Fruit fly (Drosophila melanogaster) whole organism, embryonic: ENCODE data around the gene Gel.

Source experiments
- CG10267 ChIP-seq: fragments of 200-800 bp; sonication (Bioruptor generic); optimal IDR thresholded peaks from 2 replicates; lab custom pipeline; 2018; ENCODE audit warnings: missing biosample characterization, mild to moderate bottlenecking, missing genetic modification characterization, moderate library complexity
- CG10543 ChIP-seq: fragments of 200-800 bp; sonication (Bioruptor generic); optimal IDR thresholded peaks from 3 replicates; lab custom pipeline; 2017; ENCODE audit warnings: missing biosample characterization, mild to moderate bottlenecking, missing genetic modification characterization, moderate library complexity
- CG11398 ChIP-seq: fragments of 200-800 bp; sonication (Bioruptor generic); optimal IDR thresholded peaks from 2 replicates; lab custom pipeline; 2016; ENCODE audit warnings: missing biosample characterization, missing genetic modification characterization
- CG11723 ChIP-seq: fragments of 200-800 bp; sonication (Bioruptor generic); optimal IDR thresholded peaks from 2 replicates; lab custom pipeline; 2017; ENCODE audit warnings: missing biosample characterization, mild to moderate bottlenecking, missing genetic modification characterization
- CG12236 ChIP-seq: fragments of 200-800 bp; sonication (Bioruptor generic); optimal IDR thresholded peaks from 2 replicates; lab custom pipeline; 2016; ENCODE audit warnings: missing biosample characterization, missing genetic modification characterization
- CG13775 ChIP-seq: fragments of 200-800 bp; sonication (Bioruptor generic); optimal IDR thresholded peaks from 3 replicates; lab custom pipeline; 2017; ENCODE audit warnings: missing biosample characterization, mild to moderate bottlenecking, missing genetic modification characterization
- CG14050 ChIP-seq: fragments of 200-800 bp; sonication (Bioruptor generic); IDR thresholded peaks from 3 replicates; pipeline ENCODE4 v1.3.6; 2022; ENCODE audit warnings: missing biosample characterization, missing genetic modification characterization
- CG14860 ChIP-seq: fragments of 200-800 bp; sonication (Bioruptor generic); IDR thresholded peaks from 3 replicates; pipeline ENCODE4 v1.3.6; 2022; ENCODE audit warnings: missing biosample characterization, missing genetic modification characterization; ENCODE audit not compliant: partially characterized antibody
- CG15073 ChIP-seq: fragments of 200-800 bp; sonication (Bioruptor generic); optimal IDR thresholded peaks from 2 replicates; lab custom pipeline; 2016; ENCODE audit warnings: missing biosample characterization, missing genetic modification characterization
- CG17359 ChIP-seq: fragments of 200-800 bp; sonication (Bioruptor generic); optimal IDR thresholded peaks from 3 replicates; lab custom pipeline; 2018; ENCODE audit warnings: missing biosample characterization, mild to moderate bottlenecking, missing genetic modification characterization, moderate library complexity
- CG1792 ChIP-seq: fragments of 200-800 bp; sonication (Bioruptor generic); optimal IDR thresholded peaks from 2 replicates; lab custom pipeline; 2016; ENCODE audit warnings: missing biosample characterization, missing genetic modification characterization
- CG2712 ChIP-seq: fragments of 200-800 bp; optimal IDR thresholded peaks from 3 replicates; lab custom pipeline; 2019; ENCODE audit warnings: missing biosample characterization, mild to moderate bottlenecking, missing genetic modification characterization, moderate library complexity
- CG31441 ChIP-seq: fragments of 200-800 bp; sonication (Bioruptor generic); IDR thresholded peaks from 2 replicates; pipeline ENCODE4 v1.3.6; 2022; ENCODE audit warnings: missing biosample characterization, missing genetic modification characterization
- CG3163 ChIP-seq: fragments of 200-800 bp; sonication (Bioruptor generic); optimal IDR thresholded peaks from 3 replicates; lab custom pipeline; 2016; ENCODE audit warnings: missing biosample characterization, missing genetic modification characterization
- CG32772 ChIP-seq: fragments of 200-800 bp; sonication (Bioruptor generic); IDR thresholded peaks from 2 replicates; pipeline ENCODE4 v1.3.6; 2022; ENCODE audit warnings: missing biosample characterization, missing genetic modification characterization
- CG3281 ChIP-seq: fragments of 200-800 bp; sonication (Bioruptor generic); optimal IDR thresholded peaks from 3 replicates; lab custom pipeline; 2017; ENCODE audit warnings: missing biosample characterization, mild to moderate bottlenecking, missing genetic modification characterization
- CG33557 ChIP-seq: fragments of 200-800 bp; sonication (Bioruptor generic); optimal IDR thresholded peaks from 2 replicates; lab custom pipeline; 2019; ENCODE audit warnings: missing biosample characterization, mild to moderate bottlenecking, missing genetic modification characterization, moderate library complexity
- CG3847 ChIP-seq: fragments of 200-800 bp; sonication (Bioruptor generic); IDR thresholded peaks from 2 replicates; pipeline ENCODE4 v1.3.6; 2022; ENCODE audit warnings: missing biosample characterization, missing genetic modification characterization
- CG6175 ChIP-seq: fragments of 200-800 bp; sonication (Bioruptor generic); IDR thresholded peaks from 3 replicates; pipeline ENCODE4 v1.3.6; 2022; ENCODE audit warnings: missing biosample characterization, missing genetic modification characterization
- CG8388 ChIP-seq: fragments of 200-800 bp; sonication (Bioruptor generic); optimal IDR thresholded peaks from 2 replicates; lab custom pipeline; 2019; ENCODE audit warnings: missing biosample characterization, mild to moderate bottlenecking, missing genetic modification characterization, moderate library complexity
- CG9817 ChIP-seq: fragments of 200-800 bp; sonication (Bioruptor generic); optimal IDR thresholded peaks from 2 replicates; lab custom pipeline; 2018; ENCODE audit warnings: missing biosample characterization, mild to moderate bottlenecking, missing genetic modification characterization, moderate library complexity
- CG9876 ChIP-seq: fragments of 200-800 bp; sonication (Bioruptor generic); optimal IDR thresholded peaks from 2 replicates; lab custom pipeline; 2016; ENCODE audit warnings: missing biosample characterization, missing genetic modification characterization
- CG9932 ChIP-seq: fragments of 200-800 bp; sonication (Bioruptor generic); IDR thresholded peaks from 2 replicates; pipeline ENCODE4 v1.3.6; 2022; ENCODE audit warnings: missing biosample characterization, missing genetic modification characterization
- CrebB ChIP-seq: fragments of 200-800 bp; sonication (Bioruptor generic); optimal IDR thresholded peaks from 3 replicates; lab custom pipeline; 2018; ENCODE audit warnings: missing biosample characterization, mild to moderate bottlenecking, missing genetic modification characterization
- D19B ChIP-seq: fragments of 200-800 bp; sonication (Bioruptor generic); optimal IDR thresholded peaks from 2 replicates; lab custom pipeline; 2017; ENCODE audit warnings: missing biosample characterization, mild to moderate bottlenecking, missing genetic modification characterization
- E2f2 ChIP-seq: fragments of 200-800 bp; sonication (Bioruptor generic); IDR thresholded peaks from 2 replicates; pipeline ENCODE4 v1.3.6; 2022; ENCODE audit warnings: missing biosample characterization, missing genetic modification characterization
- HHEX ChIP-seq: fragments of 200-800 bp; sonication (Bioruptor generic); optimal IDR thresholded peaks from 3 replicates; lab custom pipeline; 2017; ENCODE audit warnings: missing biosample characterization, mild to moderate bottlenecking, missing genetic modification characterization, missing genetic modification reagents
- HLHmδ ChIP-seq: fragments of 200-800 bp; sonication (Bioruptor generic); optimal IDR thresholded peaks from 2 replicates; lab custom pipeline; 2018; ENCODE audit warnings: missing biosample characterization, mild to moderate bottlenecking, missing genetic modification characterization, moderate library complexity
- Lhr ChIP-seq: fragments of 200-800 bp; sonication (Bioruptor generic); optimal IDR thresholded peaks from 3 replicates; lab custom pipeline; 2017; ENCODE audit warnings: mild to moderate bottlenecking, missing biosample characterization, missing genetic modification reagents, missing genetic modification characterization
- Lpt ChIP-seq: fragments of >200 bp; optimal IDR thresholded peaks from 2 replicates; lab custom pipeline; 2018; ENCODE audit warnings: missing biosample characterization, missing genetic modification characterization
- MTF-1 ChIP-seq: fragments of 200-800 bp; sonication (Bioruptor generic); optimal IDR thresholded peaks from 2 replicates; lab custom pipeline; 2018; ENCODE audit warnings: missing biosample characterization, mild to moderate bottlenecking, missing genetic modification characterization, borderline replicate concordance
- Med ChIP-seq: fragments of 200-800 bp; sonication (Bioruptor generic); peaks from one replicate; lab custom pipeline; 2016; ENCODE audit warnings: missing biosample characterization, missing genetic modification characterization, mild to moderate bottlenecking, inconsistent platforms, moderate library complexity
- Mrtf ChIP-seq: fragments of 200-800 bp; sonication (Bioruptor generic); IDR thresholded peaks from 3 replicates; pipeline ENCODE4 v1.3.6; 2022; ENCODE audit warnings: missing biosample characterization, missing genetic modification characterization
- Myb ChIP-seq: fragments of 200-800 bp; sonication (Bioruptor generic); optimal IDR thresholded peaks from 2 replicates; lab custom pipeline; 2016; ENCODE audit warnings: missing biosample characterization, missing genetic modification characterization
- Opbp ChIP-seq: fragments of 200-800 bp; sonication (Bioruptor generic); IDR thresholded peaks from 3 replicates; pipeline ENCODE4 v1.3.6; 2022; ENCODE audit warnings: missing biosample characterization, missing genetic modification characterization; ENCODE audit not compliant: partially characterized antibody
- abd-A ChIP-seq: fragments of 200-800 bp; sonication (Bioruptor generic); optimal IDR thresholded peaks from 3 replicates; lab custom pipeline; 2019; ENCODE audit warnings: missing biosample characterization, mild to moderate bottlenecking, missing genetic modification characterization, moderate library complexity
- br ChIP-seq: fragments of >200 bp; optimal IDR thresholded peaks from 2 replicates; lab custom pipeline; 2017
- bsh ChIP-seq, 2 experiments: fragments of 200-800 bp; sonication (Bioruptor generic); optimal IDR thresholded peaks; 2 replicates each; lab custom pipeline; 2017 to 2018; ENCODE audit warnings: mild to moderate bottlenecking in 2 of 2, missing biosample characterization in 2 of 2, missing genetic modification characterization in 2 of 2, moderate library complexity in 1 of 2
- dm ChIP-seq: fragments of 200-800 bp; sonication (Bioruptor generic); optimal IDR thresholded peaks from 3 replicates; lab custom pipeline; 2016; ENCODE audit warnings: missing biosample characterization, missing genetic modification characterization
- emc ChIP-seq: fragments of 200-800 bp; sonication (Bioruptor generic); optimal IDR thresholded peaks from 2 replicates; lab custom pipeline; 2016; ENCODE audit warnings: missing biosample characterization, missing genetic modification characterization
- fd102C ChIP-seq: fragments of 200-800 bp; sonication (Bioruptor generic); optimal IDR thresholded peaks from 2 replicates; lab custom pipeline; 2018; ENCODE audit warnings: missing biosample characterization, mild to moderate bottlenecking, missing genetic modification characterization, moderate library complexity
- gcm2 ChIP-seq: fragments of 200-800 bp; sonication (Bioruptor generic); optimal IDR thresholded peaks from 2 replicates; lab custom pipeline; 2016; ENCODE audit warnings: missing biosample characterization, missing genetic modification characterization
- hb ChIP-seq: fragments of 200-800 bp; sonication (Bioruptor generic); IDR thresholded peaks from 3 replicates; pipeline ENCODE4 v1.3.6; 2022; ENCODE audit warnings: missing biosample characterization, missing genetic modification characterization; ENCODE audit not compliant: partially characterized antibody
- jigr1 ChIP-seq: fragments of 200-800 bp; sonication (Bioruptor generic); IDR thresholded peaks from 3 replicates; pipeline ENCODE4 v1.3.6; 2022; ENCODE audit warnings: missing biosample characterization, missing genetic modification characterization
- jing ChIP-seq: fragments of 200-800 bp; sonication (Bioruptor generic); optimal IDR thresholded peaks from 2 replicates; lab custom pipeline; 2018; ENCODE audit warnings: missing biosample characterization, mild to moderate bottlenecking, missing genetic modification characterization
- jumu ChIP-seq: fragments of 200-800 bp; sonication (Bioruptor generic); optimal IDR thresholded peaks from 3 replicates; lab custom pipeline; 2016; ENCODE audit warnings: missing biosample characterization, missing genetic modification characterization
- kay ChIP-seq: fragments of 200-800 bp; sonication (Bioruptor generic); optimal IDR thresholded peaks from 2 replicates; lab custom pipeline; 2016; ENCODE audit warnings: missing biosample characterization, missing genetic modification characterization
- lmd ChIP-seq: fragments of 200-800 bp; sonication (Bioruptor generic); IDR thresholded peaks from 2 replicates; pipeline ENCODE4 v1.3.6; 2022; ENCODE audit warnings: missing biosample characterization, missing genetic modification characterization
- org-1 ChIP-seq: fragments of 200-800 bp; sonication (Bioruptor generic); optimal IDR thresholded peaks from 2 replicates; lab custom pipeline; 2017; ENCODE audit warnings: missing biosample characterization, missing genetic modification characterization
- sisA ChIP-seq: fragments of 200-800 bp; sonication (Bioruptor generic); IDR thresholded peaks from 2 replicates; pipeline ENCODE4 v1.3.6; 2022; ENCODE audit warnings: missing biosample characterization, missing genetic modification characterization
- tgo ChIP-seq: fragments of 200-800 bp; sonication (Bioruptor generic); IDR thresholded peaks from 3 replicates; pipeline ENCODE4 v1.3.6; 2022; ENCODE audit warnings: missing biosample characterization, missing genetic modification characterization
- usp ChIP-seq: fragments of >200 bp; optimal IDR thresholded peaks from 2 replicates; lab custom pipeline; 2017; ENCODE audit warnings: missing biosample characterization, missing genetic modification characterization

Gene Gel

DNA sequence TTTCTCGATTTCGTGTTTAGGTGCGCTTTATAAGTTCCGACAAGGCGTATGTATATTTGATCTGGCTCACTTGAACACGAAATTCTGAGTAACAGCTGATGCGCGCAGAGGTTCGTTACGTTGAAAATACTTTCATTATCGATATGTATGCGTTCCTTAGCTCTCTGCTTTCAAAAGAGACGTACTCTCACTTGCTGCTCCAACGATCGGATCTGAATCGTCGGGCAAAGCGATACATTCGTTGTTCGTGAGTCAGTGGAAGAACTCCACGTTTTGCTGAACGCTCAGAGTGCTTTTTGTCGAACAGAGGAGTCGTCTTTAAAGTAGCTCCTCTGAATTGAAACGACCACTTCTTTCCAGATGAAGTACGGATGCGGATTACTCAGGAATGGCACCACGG is 38.0 kb upstream of the Gel start, which contains the start of gene beta-Man (continued):
- TF ChIP-seq jing (GFP tag; lab: Kevin White, UChicago) (no peak), CG11398 (GFP tag; lab: Kevin White, UChicago) (no peak), Lhr (GFP tag; lab: Kevin White, UChicago) (peak; percentile 90), kay (GFP tag; lab: Kevin White, UChicago) (peak; percentile 46), CG3281 (GFP tag; lab: Kevin White, UChicago) (peak; percentile 4), gcm2 (GFP tag; lab: Kevin White, UChicago) (no peak), CG8388 (GFP tag; lab: Kevin White, UChicago) (no peak), HLHmδ (GFP tag; lab: Kevin White, UChicago) (peak; percentile 11), br (lab: Kevin White, UChicago) (no peak), sisA (no peak), Mrtf (GFP tag; lab: Robert Waterston, UW) (no peak), CG1792 (GFP tag; lab: Kevin White, UChicago) (no peak), E2f2 (peak; percentile 34; the same call in 1 of the 2 replicates), CG31441 (GFP tag; lab: Robert Waterston, UW) (no peak), D19B (GFP tag; lab: Kevin White, UChicago) (no peak), lmd (GFP tag; lab: Robert Waterston, UW) (no peak), bsh (GFP tag; optimal IDR thresholded peaks at IDR 0.05; lab: Kevin White, UChicago) (no peak), Opbp (peak; percentile 73; the same call in 2 of the 3 replicates), fd102C (GFP tag; lab: Kevin White, UChicago) (no peak), Lpt (GFP tag; lab: Kevin White, UChicago) (no peak), CG12236 (GFP tag; lab: Kevin White, UChicago) (no peak), hb (GFP tag; lab: Robert Waterston, UW) (no peak), emc (GFP tag; lab: Kevin White, UChicago) (no peak), dm (GFP tag; lab: Kevin White, UChicago) (peak; percentile 32), jigr1 (no peak), CG3847 (no peak), abd-A (tag; lab: Kevin White, UChicago) (no peak), CG14860 (GFP tag; lab: Robert Waterston, UW) (no peak), tgo (GFP tag; lab: Robert Waterston, UW) (no peak), CG17359 (tag; lab: Kevin White, UChicago) (no peak), CG13775 (GFP tag; lab: Kevin White, UChicago) (no peak), CG10267 (tag; lab: Kevin White, UChicago) (no peak), CG15073 (GFP tag; lab: Kevin White, UChicago) (no peak), CG3163 (peak; percentile 9), CG33557 (GFP tag; lab: Kevin White, UChicago) (no peak), CG9817 (no peak), CG10543 (no peak), Med (GFP tag; lab: Kevin White, UChicago) (peak; percentile 29), CG2712 (peak; percentile 8), CrebB (tag; lab: Kevin White, UChicago) (peak; percentile 12), HHEX (GFP tag; lab: Kevin White, UChicago) (no peak), org-1 (GFP tag; lab: Kevin White, UChicago) (no peak), Myb (GFP tag; lab: Kevin White, UChicago) (no peak), CG9932 (no peak), jumu (GFP tag; lab: Kevin White, UChicago) (no peak), MTF-1 (no peak), CG32772 (GFP tag; lab: Robert Waterston, UW) (no peak), CG6175 (GFP tag; lab: Robert Waterston, UW) (no peak), CG14050 (GFP tag; lab: Robert Waterston, UW) (no peak), usp (GFP tag; lab: Kevin White, UChicago) (no peak), CG11723 (GFP tag; lab: Kevin White, UChicago) (no peak), CG9876 (GFP tag; lab: Kevin White, UChicago) (no peak)
